Fruit fly (Drosophila melanogaster): ENCODE measurements around the gene bocks.

Gene bocks

DNA sequence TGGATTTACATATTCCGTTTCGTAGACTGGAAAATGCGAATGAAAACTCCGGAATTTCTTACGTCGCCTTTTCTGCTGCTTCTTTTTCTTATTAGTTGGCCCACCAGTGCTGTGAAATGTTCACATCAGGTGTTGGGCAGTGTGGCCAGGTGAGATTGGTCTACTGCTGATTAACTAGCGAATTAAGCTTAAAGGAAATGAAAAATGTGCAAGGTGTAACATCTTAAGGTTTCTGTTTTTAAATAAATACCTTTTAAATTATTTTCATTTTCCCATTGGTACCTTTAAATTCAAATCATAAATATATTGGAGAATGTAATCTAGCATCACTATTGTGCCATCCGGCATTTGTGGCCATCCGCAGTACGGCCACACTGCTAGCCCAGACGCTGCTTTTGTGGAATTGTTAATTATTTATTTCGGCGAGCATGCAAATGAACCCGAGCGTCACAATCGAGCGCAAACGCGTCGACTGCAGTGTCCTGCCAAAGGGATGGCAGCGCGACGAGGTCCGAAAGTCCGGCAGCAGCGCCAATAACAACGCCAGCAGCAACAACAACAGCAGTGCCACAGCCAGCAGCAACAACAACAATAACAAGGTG is 31.3 kb downstream of the bocks start, which contains the start of the genes AP-1mu and MBD-like (continued):
- TF ChIP-seq pb (GFP tag; optimal IDR thresholded peaks at IDR 0.05) (peak; percentile 9), emc (GFP tag; optimal IDR thresholded peaks at IDR 0.05) (peak; percentile 1), CG2678 (tag; optimal IDR thresholded peaks at IDR 0.05) (peak; percentile 64), Trl (optimal IDR thresholded peaks at IDR 0.05) (no peak), Trl (GFP tag; optimal IDR thresholded peaks at IDR 0.05) (peak; percentile 79), MESR4 (GFP tag; optimal IDR thresholded peaks at IDR 0.05) (peak; percentile 78), tx (GFP tag; optimal IDR thresholded peaks at IDR 0.05) (peak; percentile 58), CG11504 (tag; optimal IDR thresholded peaks at IDR 0.05) (no peak), CG31224 (GFP tag; IDR thresholded peaks at IDR 0.05) (peak; percentile 49), CG6689 (GFP tag; IDR thresholded peaks at IDR 0.05) (peak; percentile 68), bbx (GFP tag; IDR thresholded peaks at IDR 0.05; ENCODE audit: partially characterized antibody) (no peak; the same call in 1 of the 2 replicates), CG1647 (GFP tag; optimal IDR thresholded peaks at IDR 0.05) (peak; percentile 34), gcm (GFP tag; optimal IDR thresholded peaks at IDR 0.05) (peak; percentile 38), Blimp-1 (GFP tag; optimal IDR thresholded peaks at IDR 0.05) (peak; percentile 0), pfk (GFP tag; optimal IDR thresholded peaks at IDR 0.05) (no peak), nmo (GFP tag; optimal IDR thresholded peaks at IDR 0.05) (peak; percentile 74), CG43689 (GFP tag; IDR thresholded peaks at IDR 0.05) (no peak), da (GFP tag; optimal IDR thresholded peaks at IDR 0.05) (peak; percentile 16), Nf-YA (GFP tag; IDR thresholded peaks at IDR 0.05) (no peak), Mes4 (GFP tag; optimal IDR thresholded peaks at IDR 0.05) (peak; percentile 31), org-1 (GFP tag; optimal IDR thresholded peaks at IDR 0.05) (no peak), trem (tag; optimal IDR thresholded peaks at IDR 0.05) (peak; percentile 80), Scr (GFP tag; IDR thresholded peaks at IDR 0.05; ENCODE audit: partially characterized antibody) (peak; percentile 56), CoRest (tag; optimal IDR thresholded peaks at IDR 0.05) (peak; percentile 72), CG17328 (GFP tag; IDR thresholded peaks at IDR 0.05) (no peak), CG16779 (GFP tag; IDR thresholded peaks at IDR 0.05) (no peak), CG13287 (GFP tag; IDR thresholded peaks at IDR 0.05; ENCODE audit: partially characterized antibody) (peak; percentile 55; the same call in 1 of the 2 replicates), CG7556 (GFP tag; optimal IDR thresholded peaks at IDR 0.05) (peak; percentile 46), caup (GFP tag; optimal IDR thresholded peaks at IDR 0.05; ENCODE audit: severe bottlenecking) (peak; percentile 33), Hsf (GFP tag; optimal IDR thresholded peaks at IDR 0.05) (peak; percentile 77), CG7357 (GFP tag; IDR thresholded peaks at IDR 0.05) (peak; percentile 29; the same call in 1 of the 3 replicates), CG7745 (tag; optimal IDR thresholded peaks at IDR 0.05) (no peak), ewg (GFP tag; optimal IDR thresholded peaks at IDR 0.05) (peak; percentile 58), bigmax (GFP tag; optimal IDR thresholded peaks at IDR 0.05) (no peak), CG12659 (GFP tag; optimal IDR thresholded peaks at IDR 0.05) (peak; percentile 81), CG12104 (GFP tag; optimal IDR thresholded peaks at IDR 0.05) (peak; percentile 71), CG32532 (GFP tag; IDR thresholded peaks at IDR 0.05) (peak; percentile 62), CG33213 (GFP tag; optimal IDR thresholded peaks at IDR 0.05) (peak; percentile 53), CG4854 (GFP tag; optimal IDR thresholded peaks at IDR 0.05) (peak; percentile 58), CG9437 (GFP tag; optimal IDR thresholded peaks at IDR 0.05) (peak; percentile 62), CG11398 (GFP tag; optimal IDR thresholded peaks at IDR 0.05) (peak; percentile 34), CG14014 (GFP tag; IDR thresholded peaks at IDR 0.05) (0 out of 2 replicates have a peak, but pooled peaks have one; percentile 18), CG8089 (GFP tag; optimal IDR thresholded peaks at IDR 0.05) (peak; percentile 32), CG2202 (tag; optimal IDR thresholded peaks at IDR 0.05) (peak; percentile 37), seq (GFP tag; IDR thresholded peaks at IDR 0.05) (no peak), CG1233 (GFP tag; optimal IDR thresholded peaks at IDR 0.05) (peak; percentile 51), CG11247 (GFP tag; IDR thresholded peaks at IDR 0.05) (0 out of 2 replicates have a peak, but pooled peaks have one; percentile 47), CG14441 (GFP tag; IDR thresholded peaks at IDR 0.05) (peak; percentile 50), dysf (GFP tag; IDR thresholded peaks at IDR 0.05) (peak; percentile 63; the same call in 1 of the 3 replicates), CG17568 (GFP tag; optimal IDR thresholded peaks at IDR 0.05) (no peak)

Data from whole organism, embryonic.